Fruit fly (Drosophila melanogaster) whole organism, embryonic: ENCODE data around the gene P5cr-2.

Experiments used
- B-H1 ChIP-seq: fragments of 200-800 bp; sonication (Bioruptor generic); IDR thresholded peaks from 3 replicates; pipeline ENCODE4 v1.3.6; 2022; ENCODE audit warnings: missing biosample characterization, missing genetic modification characterization
- CG10654 ChIP-seq: fragments of 200-800 bp; sonication (Bioruptor generic); optimal IDR thresholded peaks from 2 replicates; lab custom pipeline; 2016; ENCODE audit warnings: missing biosample characterization, missing genetic modification characterization
- CG12219 ChIP-seq: fragments of 200-800 bp; sonication (Bioruptor generic); optimal IDR thresholded peaks from 3 replicates; lab custom pipeline; 2018; ENCODE audit warnings: missing biosample characterization, mild to moderate bottlenecking, missing genetic modification characterization
- CG12659 ChIP-seq: fragments of 200-800 bp; sonication (Bioruptor generic); optimal IDR thresholded peaks from 3 replicates; lab custom pipeline; 2017; ENCODE audit warnings: mild to moderate bottlenecking, missing biosample characterization, missing genetic modification reagents, missing genetic modification characterization
- CG12769 ChIP-seq: fragments of 200-800 bp; sonication (Bioruptor generic); optimal IDR thresholded peaks from 2 replicates; lab custom pipeline; 2019; ENCODE audit warnings: missing biosample characterization, mild to moderate bottlenecking, missing genetic modification characterization, moderate library complexity
- CG13424 ChIP-seq: fragments of 200-800 bp; sonication (Bioruptor generic); optimal IDR thresholded peaks from 2 replicates; lab custom pipeline; 2019; ENCODE audit warnings: missing biosample characterization, mild to moderate bottlenecking, missing genetic modification characterization, moderate library complexity
- CG13775 ChIP-seq: fragments of 200-800 bp; sonication (Bioruptor generic); optimal IDR thresholded peaks from 3 replicates; lab custom pipeline; 2017; ENCODE audit warnings: missing biosample characterization, mild to moderate bottlenecking, missing genetic modification characterization
- CG15269 ChIP-seq: fragments of 200-800 bp; sonication (Bioruptor generic); optimal IDR thresholded peaks from 2 replicates; lab custom pipeline; 2018; ENCODE audit warnings: missing biosample characterization, mild to moderate bottlenecking, missing genetic modification characterization, moderate library complexity
- CG1603 ChIP-seq: fragments of 200-800 bp; sonication (Bioruptor generic); optimal IDR thresholded peaks from 2 replicates; lab custom pipeline; 2019; ENCODE audit warnings: missing biosample characterization, mild to moderate bottlenecking, missing genetic modification characterization, moderate library complexity
- CG17328 ChIP-seq: fragments of 200-800 bp; sonication (Bioruptor generic); IDR thresholded peaks from 2 replicates; pipeline ENCODE4 v1.3.6; 2022; ENCODE audit warnings: missing biosample characterization, missing genetic modification characterization
- CG17359 ChIP-seq: fragments of 200-800 bp; sonication (Bioruptor generic); optimal IDR thresholded peaks from 3 replicates; lab custom pipeline; 2018; ENCODE audit warnings: missing biosample characterization, mild to moderate bottlenecking, missing genetic modification characterization, moderate library complexity
- CG18599 ChIP-seq: fragments of 200-800 bp; sonication (Bioruptor generic); optimal IDR thresholded peaks from 3 replicates; lab custom pipeline; 2017; ENCODE audit warnings: missing biosample characterization, missing genetic modification characterization, mild to moderate bottlenecking, moderate library complexity, missing genetic modification reagents
- CG2889 ChIP-seq: fragments of 200-800 bp; sonication (Bioruptor generic); IDR thresholded peaks from 3 replicates; pipeline ENCODE4 v1.3.6; 2022; ENCODE audit warnings: missing biosample characterization, missing genetic modification characterization
- CG31224 ChIP-seq: fragments of 200-800 bp; sonication (Bioruptor generic); IDR thresholded peaks from 2 replicates; pipeline ENCODE4 v1.3.6; 2022; ENCODE audit warnings: missing biosample characterization, missing genetic modification characterization
- CG3847 ChIP-seq: fragments of 200-800 bp; sonication (Bioruptor generic); IDR thresholded peaks from 2 replicates; pipeline ENCODE4 v1.3.6; 2022; ENCODE audit warnings: missing biosample characterization, missing genetic modification characterization
- CG4360 ChIP-seq: fragments of 200-800 bp; sonication (Bioruptor generic); IDR thresholded peaks from 2 replicates; pipeline ENCODE4 v1.3.6; 2022; ENCODE audit warnings: missing biosample characterization, missing genetic modification characterization
- CG8388 ChIP-seq: fragments of 200-800 bp; sonication (Bioruptor generic); optimal IDR thresholded peaks from 2 replicates; lab custom pipeline; 2019; ENCODE audit warnings: missing biosample characterization, mild to moderate bottlenecking, missing genetic modification characterization, moderate library complexity
- CoRest ChIP-seq: fragments of 200-800 bp; sonication (Bioruptor generic); optimal IDR thresholded peaks from 3 replicates; lab custom pipeline; 2018; ENCODE audit warnings: missing biosample characterization, mild to moderate bottlenecking, missing genetic modification characterization, moderate library complexity
- Gug ChIP-seq: fragments of 200-800 bp; sonication (Bioruptor generic); IDR thresholded peaks from 4 replicates; pipeline ENCODE4 v1.3.6; 2022; ENCODE audit warnings: missing biosample characterization, missing genetic modification characterization
- HHEX ChIP-seq: fragments of 200-800 bp; sonication (Bioruptor generic); optimal IDR thresholded peaks from 3 replicates; lab custom pipeline; 2017; ENCODE audit warnings: missing biosample characterization, mild to moderate bottlenecking, missing genetic modification characterization, missing genetic modification reagents
- Hey ChIP-seq: fragments of 200-800 bp; sonication (Bioruptor generic); optimal IDR thresholded peaks from 3 replicates; lab custom pipeline; 2018; ENCODE audit warnings: missing biosample characterization, mild to moderate bottlenecking, missing genetic modification characterization
- Max ChIP-seq: fragments of 200-800 bp; sonication (Bioruptor generic); optimal IDR thresholded peaks from 2 replicates; lab custom pipeline; 2016; ENCODE audit warnings: missing biosample characterization, mild to moderate bottlenecking, missing genetic modification characterization
- Neu2 ChIP-seq: fragments of 200-800 bp; sonication (Bioruptor generic); optimal IDR thresholded peaks from 3 replicates; lab custom pipeline; 2016; ENCODE audit warnings: missing biosample characterization, missing genetic modification characterization, borderline replicate concordance
- Taf1 ChIP-seq: fragments of 200-800 bp; sonication (Bioruptor generic); IDR thresholded peaks from 2 replicates; pipeline ENCODE4 v1.3.6; 2022; ENCODE audit warnings: missing biosample characterization, missing genetic modification characterization
- bab2 ChIP-seq: fragments of 200-800 bp; sonication (Bioruptor generic); optimal IDR thresholded peaks from 2 replicates; lab custom pipeline; 2016; ENCODE audit warnings: missing biosample characterization, missing genetic modification characterization
- crol ChIP-seq: fragments of 200-800 bp; sonication (Bioruptor generic); IDR thresholded peaks from 2 replicates; pipeline ENCODE4 v1.3.6; 2022; ENCODE audit warnings: missing biosample characterization, missing genetic modification characterization
- cwo ChIP-seq: fragments of 200-800 bp; sonication (Bioruptor generic); optimal IDR thresholded peaks from 3 replicates; lab custom pipeline; 2017; ENCODE audit warnings: missing biosample characterization, missing genetic modification characterization, mild to moderate bottlenecking, moderate library complexity, missing genetic modification reagents
- disco-r ChIP-seq: fragments of 200-800 bp; sonication (Bioruptor generic); optimal IDR thresholded peaks from 2 replicates; lab custom pipeline; 2016; ENCODE audit warnings: missing biosample characterization, missing genetic modification characterization
- emc ChIP-seq: fragments of 200-800 bp; sonication (Bioruptor generic); optimal IDR thresholded peaks from 2 replicates; lab custom pipeline; 2016; ENCODE audit warnings: missing biosample characterization, missing genetic modification characterization
- grn ChIP-seq: fragments of 200-800 bp; sonication (Bioruptor generic); optimal IDR thresholded peaks from 3 replicates; lab custom pipeline; 2017; ENCODE audit warnings: missing biosample characterization, missing genetic modification characterization
- lab ChIP-seq: fragments of 200-800 bp; sonication (Bioruptor generic); optimal IDR thresholded peaks from 3 replicates; lab custom pipeline; 2017; ENCODE audit warnings: missing biosample characterization, missing genetic modification characterization, mild to moderate bottlenecking, moderate library complexity, missing genetic modification reagents
- lmd ChIP-seq: fragments of 200-800 bp; sonication (Bioruptor generic); IDR thresholded peaks from 2 replicates; pipeline ENCODE4 v1.3.6; 2022; ENCODE audit warnings: missing biosample characterization, missing genetic modification characterization
- mam ChIP-seq: fragments of 200-800 bp; sonication (Bioruptor generic); optimal IDR thresholded peaks from 3 replicates; lab custom pipeline; 2016; ENCODE audit warnings: missing biosample characterization, missing genetic modification characterization
- pan ChIP-seq, 4 experiments: fragments of >200 bp in 3 of 4; fragments of 200-800 bp in 1 of 4; sonication (Bioruptor generic) in 1 of 4; optimal IDR thresholded peaks in 3 of 4; IDR thresholded peaks in 1 of 4; 2 replicates each; pipeline versions ENCODE4 v1.3.6 to Lab custom; 2017 to 2022; ENCODE audit warnings: missing biosample characterization in 2 of 4, missing genetic modification characterization in 2 of 4, mixed read lengths in 1 of 4
- prd ChIP-seq, 3 experiments: fragments of >200 bp in 2 of 3; fragments of 200-800 bp in 1 of 3; sonication (Bioruptor generic) in 1 of 3; optimal IDR thresholded peaks in 2 of 3; IDR thresholded peaks in 1 of 3; 2 replicates in 2 of 3; 3 replicates in 1 of 3; pipeline versions ENCODE4 v1.3.6 to Lab custom; 2017 to 2022; ENCODE audit warnings: missing biosample characterization in 1 of 3, missing genetic modification characterization in 1 of 3
- ranshi ChIP-seq: fragments of 200-800 bp; sonication (Bioruptor generic); IDR thresholded peaks from 2 replicates; pipeline ENCODE4 v1.3.6; 2022; ENCODE audit warnings: missing biosample characterization, missing genetic modification characterization
- row ChIP-seq: fragments of 200-800 bp; sonication (Bioruptor generic); IDR thresholded peaks from 3 replicates; pipeline ENCODE4 v1.3.6; 2022; ENCODE audit warnings: missing biosample characterization, missing genetic modification characterization
- sim ChIP-seq: fragments of 200-800 bp; sonication (Bioruptor generic); IDR thresholded peaks from 2 replicates; pipeline ENCODE4 v1.3.6; 2022; ENCODE audit warnings: missing biosample characterization, missing genetic modification characterization
- ttk ChIP-seq: fragments of 200-800 bp; sonication (Bioruptor generic); IDR thresholded peaks from 2 replicates; pipeline ENCODE4 v2.1.2; 2022; ENCODE audit warnings: missing biosample characterization, missing genetic modification characterization
- tx ChIP-seq: fragments of 200-800 bp; sonication (Bioruptor generic); optimal IDR thresholded peaks from 2 replicates; lab custom pipeline; 2016; ENCODE audit warnings: missing biosample characterization, missing genetic modification characterization
- vvl ChIP-seq: fragments of 200-800 bp; sonication (Bioruptor generic); IDR thresholded peaks from 2 replicates; pipeline ENCODE4 v1.3.6; 2022; ENCODE audit warnings: missing biosample characterization, missing genetic modification characterization
- zfh2 ChIP-seq: fragments of 200-800 bp; sonication (Bioruptor generic); optimal IDR thresholded peaks from 2 replicates; lab custom pipeline; 2016; ENCODE audit warnings: missing biosample characterization, missing genetic modification characterization

P5cr-2 gene

dm6 chr3R:17526059-17526592, 8.5 kb upstream of the P5cr-2 start (continued):
- TF ChIP-seq CG18599 (GFP tag; lab: Kevin White, UChicago) = peak; percentile 86
- TF ChIP-seq Neu2 (GFP tag; lab: Kevin White, UChicago) = no peak
- TF ChIP-seq CG10654 (GFP tag; lab: Kevin White, UChicago) = no peak
- TF ChIP-seq tx (GFP tag; lab: Kevin White, UChicago) = no peak
- no peak for TF ChIP-seq crol (GFP tag; lab: Robert Waterston, UW)
- peak; percentile 48; the same call in 1 of the 2 replicates for TF ChIP-seq CG3847 (GFP tag; lab: Robert Waterston, UW)
- peak; percentile 7 for TF ChIP-seq CG1603 (tag; lab: Kevin White, UChicago)
- no peak for TF ChIP-seq sim (GFP tag; lab: Robert Waterston, UW)
- TF ChIP-seq Gug (GFP tag; lab: Robert Waterston, UW) = no peak
- TF ChIP-seq CG17328 (GFP tag; lab: Robert Waterston, UW) = no peak
- no peak for TF ChIP-seq pan (optimal IDR thresholded peaks at IDR 0.05; lab: Kevin White, UChicago)
- TF ChIP-seq pan (GFP tag; optimal IDR thresholded peaks at IDR 0.05 in 1 of 2, IDR thresholded peaks at IDR 0.05 in 1 of 2) = peak in 1 of 2 experiments; percentile 57
- no peak for TF ChIP-seq emc (GFP tag; lab: Kevin White, UChicago)
- TF ChIP-seq bab2 = peak; percentile 3
- peak; percentile 3 for TF ChIP-seq CG13775 (GFP tag; lab: Kevin White, UChicago)
- TF ChIP-seq lab (GFP tag; lab: Kevin White, UChicago) = peak; percentile 84
- no peak for TF ChIP-seq CG2889 (GFP tag; lab: Robert Waterston, UW)
- peak; percentile 73 for TF ChIP-seq row (GFP tag; lab: Robert Waterston, UW)
- peak; percentile 50 for TF ChIP-seq CG13424 (tag; lab: Kevin White, UChicago)
- TF ChIP-seq B-H1 (GFP tag; lab: Robert Waterston, UW) = no peak
- TF ChIP-seq Taf1 (GFP tag; lab: Robert Waterston, UW) = no peak
- no peak for TF ChIP-seq grn (GFP tag; lab: Kevin White, UChicago)
- peak; percentile 18 for TF ChIP-seq zfh2
- TF ChIP-seq lmd (GFP tag; lab: Robert Waterston, UW) = peak; percentile 45
- no peak for TF ChIP-seq prd (optimal IDR thresholded peaks at IDR 0.05; lab: Kevin White, UChicago)
- peak; percentile 38; the same call in 2 of the 3 replicates for TF ChIP-seq prd (GFP tag; IDR thresholded peaks at IDR 0.05; lab: Robert Waterston, UW)
- TF ChIP-seq CoRest (tag; lab: Kevin White, UChicago) = peak; percentile 35
- peak; percentile 29 for TF ChIP-seq Max (GFP tag; lab: Kevin White, UChicago)
- no peak for TF ChIP-seq CG4360 (GFP tag; lab: Robert Waterston, UW)
- TF ChIP-seq HHEX (GFP tag; lab: Kevin White, UChicago) = peak; percentile 45
- no peak for TF ChIP-seq disco-r
- peak; percentile 41 for TF ChIP-seq CG17359 (tag; lab: Kevin White, UChicago)
- TF ChIP-seq mam (GFP tag; lab: Kevin White, UChicago) = peak; percentile 27
- peak; percentile 36; the same call in 1 of the 2 replicates for TF ChIP-seq ranshi
- TF ChIP-seq Hey (tag; lab: Kevin White, UChicago) = no peak
- peak; percentile 70 for TF ChIP-seq CG12769 (tag; lab: Kevin White, UChicago)
- TF ChIP-seq CG31224 (GFP tag; lab: Robert Waterston, UW) = no peak
- peak; percentile 59 for TF ChIP-seq cwo
- TF ChIP-seq CG12219 = peak; percentile 24
- no peak for TF ChIP-seq CG8388
- 0 out of 2 replicates have a peak, but pooled peaks have one; percentile 36 for TF ChIP-seq ttk (GFP tag; lab: Robert Waterston, UW)
- TF ChIP-seq CG15269 (tag; lab: Kevin White, UChicago) = peak; percentile 61
- TF ChIP-seq CG12659 (GFP tag; lab: Kevin White, UChicago) = peak; percentile 37
- peak; percentile 30; the same call in 1 of the 2 replicates for TF ChIP-seq vvl (GFP tag; lab: Robert Waterston, UW)
